Fruit fly (Drosophila melanogaster) whole organism, embryonic: ENCODE data around the gene Gpdh3.

ENCODE experiments used
- Atf3 ChIP-seq: fragments of 200-800 bp; sonication (Bioruptor generic); optimal IDR thresholded peaks from 3 replicates; lab custom pipeline; 2016; ENCODE audit warnings: missing biosample characterization, missing genetic modification characterization
- CG15269 ChIP-seq: fragments of 200-800 bp; sonication (Bioruptor generic); optimal IDR thresholded peaks from 2 replicates; lab custom pipeline; 2018; ENCODE audit warnings: missing biosample characterization, mild to moderate bottlenecking, missing genetic modification characterization, moderate library complexity
- CG30403 ChIP-seq: fragments of 200-800 bp; sonication (Bioruptor generic); optimal IDR thresholded peaks from 3 replicates; lab custom pipeline; 2016; ENCODE audit warnings: missing biosample characterization, missing genetic modification characterization
- CG31388 ChIP-seq: fragments of 200-800 bp; sonication (Bioruptor generic); optimal IDR thresholded peaks from 2 replicates; lab custom pipeline; 2016; ENCODE audit warnings: missing biosample characterization, missing genetic modification characterization
- CG9797 ChIP-seq: fragments of 200-800 bp; sonication (Bioruptor generic); optimal IDR thresholded peaks from 3 replicates; lab custom pipeline; 2018; ENCODE audit warnings: missing biosample characterization, mild to moderate bottlenecking, missing genetic modification characterization
- Dip2 ChIP-seq: fragments of 200-800 bp; sonication (Bioruptor generic); IDR thresholded peaks from 2 replicates; pipeline ENCODE4 v1.3.6; 2022; ENCODE audit warnings: missing biosample characterization, missing genetic modification characterization
- Dll ChIP-seq: fragments of 200-800 bp; sonication (Bioruptor generic); IDR thresholded peaks from 4 replicates; pipeline ENCODE4 v1.3.6; 2022; ENCODE audit warnings: missing biosample characterization, missing genetic modification characterization; ENCODE audit not compliant: partially characterized antibody
- Drgx ChIP-seq: fragments of 200-800 bp; sonication (Bioruptor generic); IDR thresholded peaks from 2 replicates; pipeline ENCODE4 v1.3.6; 2022; ENCODE audit warnings: missing biosample characterization, missing genetic modification characterization
- GATAe ChIP-seq: fragments of 200-800 bp; sonication (Bioruptor generic); conservative IDR thresholded peaks from 2 replicates; pipeline ENCODE4 v1.3.6; 2022; ENCODE audit warnings: missing biosample characterization, missing genetic modification characterization
- HLHmδ ChIP-seq: fragments of 200-800 bp; sonication (Bioruptor generic); optimal IDR thresholded peaks from 2 replicates; lab custom pipeline; 2018; ENCODE audit warnings: missing biosample characterization, mild to moderate bottlenecking, missing genetic modification characterization, moderate library complexity
- Max ChIP-seq: fragments of 200-800 bp; sonication (Bioruptor generic); optimal IDR thresholded peaks from 2 replicates; lab custom pipeline; 2016; ENCODE audit warnings: missing biosample characterization, mild to moderate bottlenecking, missing genetic modification characterization
- corto ChIP-seq: fragments of 200-800 bp; sonication (Bioruptor generic); optimal IDR thresholded peaks from 2 replicates; lab custom pipeline; 2016; ENCODE audit warnings: missing biosample characterization, mild to moderate bottlenecking, missing genetic modification characterization, moderate library complexity
- dmrt11E ChIP-seq: fragments of 200-800 bp; sonication (Bioruptor generic); optimal IDR thresholded peaks from 3 replicates; lab custom pipeline; 2018; ENCODE audit warnings: missing biosample characterization, mild to moderate bottlenecking, missing genetic modification characterization, moderate library complexity
- org-1 ChIP-seq: fragments of 200-800 bp; sonication (Bioruptor generic); optimal IDR thresholded peaks from 2 replicates; lab custom pipeline; 2017; ENCODE audit warnings: missing biosample characterization, missing genetic modification characterization

dm6 chr3R:22351396-22351795 is 30.4 kb upstream of the Gpdh3 start, which contains the start of gene rdhB:
- no peak for TF ChIP-seq CG31388 (GFP tag; lab: Kevin White, UChicago)
- no peak for TF ChIP-seq Dll (GFP tag; lab: Robert Waterston, UW)
- no peak for TF ChIP-seq Max (GFP tag; lab: Kevin White, UChicago)
- TF ChIP-seq dmrt11E (tag; lab: Kevin White, UChicago): no peak
- TF ChIP-seq CG9797 (GFP tag; lab: Kevin White, UChicago): no peak
- no peak for TF ChIP-seq Dip2 (GFP tag; lab: Robert Waterston, UW)
- TF ChIP-seq org-1: no peak
- no peak for TF ChIP-seq HLHmδ
- no peak for TF ChIP-seq Drgx
- TF ChIP-seq corto: no peak
- no peak for TF ChIP-seq CG30403 (GFP tag; lab: Kevin White, UChicago)
- no peak for TF ChIP-seq Atf3 (GFP tag; lab: Kevin White, UChicago)
- TF ChIP-seq GATAe (GFP tag; lab: Robert Waterston, UW): no peak
- no peak for TF ChIP-seq CG15269
